Fruit fly (Drosophila melanogaster) whole organism, embryonic: ENCODE results near the gene Rab30.

Source experiments
- Adf1 ChIP-seq: fragments of 200-800 bp; sonication (Bioruptor generic); IDR thresholded peaks from 2 replicates; pipeline ENCODE4 v1.3.6; 2022; ENCODE audit warnings: missing biosample characterization, missing genetic modification characterization
- Atf3 ChIP-seq: fragments of 200-800 bp; sonication (Bioruptor generic); optimal IDR thresholded peaks from 3 replicates; lab custom pipeline; 2016; ENCODE audit warnings: missing biosample characterization, missing genetic modification characterization
- BtbVII ChIP-seq: fragments of 200-800 bp; sonication (Bioruptor generic); optimal IDR thresholded peaks from 3 replicates; lab custom pipeline; 2017; ENCODE audit warnings: missing biosample characterization, mild to moderate bottlenecking, missing genetic modification characterization
- CG10267 ChIP-seq: fragments of 200-800 bp; sonication (Bioruptor generic); optimal IDR thresholded peaks from 2 replicates; lab custom pipeline; 2018; ENCODE audit warnings: missing biosample characterization, mild to moderate bottlenecking, missing genetic modification characterization, moderate library complexity
- CG10321 ChIP-seq: fragments of 200-800 bp; sonication (Bioruptor generic); IDR thresholded peaks from 2 replicates; pipeline ENCODE4 v1.3.6; 2022; ENCODE audit warnings: missing biosample characterization, missing genetic modification characterization
- CG11456 ChIP-seq: fragments of 200-800 bp; sonication (Bioruptor generic); IDR thresholded peaks from 3 replicates; pipeline ENCODE4 v1.3.6; 2022; ENCODE audit warnings: missing biosample characterization, missing genetic modification characterization
- CG16813 ChIP-seq: fragments of 200-800 bp; sonication (Bioruptor generic); IDR thresholded peaks from 3 replicates; pipeline ENCODE4 v1.3.6; 2022; ENCODE audit warnings: missing biosample characterization, missing genetic modification characterization; ENCODE audit not compliant: partially characterized antibody
- CG16815 ChIP-seq: fragments of 200-800 bp; sonication (Bioruptor generic); optimal IDR thresholded peaks from 3 replicates; lab custom pipeline; 2017; ENCODE audit warnings: missing biosample characterization, mild to moderate bottlenecking, missing genetic modification characterization
- CG17802 ChIP-seq: fragments of 200-800 bp; sonication (Bioruptor generic); optimal IDR thresholded peaks from 2 replicates; lab custom pipeline; 2018; ENCODE audit warnings: missing biosample characterization, mild to moderate bottlenecking, missing genetic modification characterization, moderate library complexity
- CG2199 ChIP-seq: fragments of 200-800 bp; sonication (Bioruptor generic); IDR thresholded peaks from 3 replicates; pipeline ENCODE4 v1.3.6; 2022; ENCODE audit warnings: missing biosample characterization, missing genetic modification characterization
- CG33213 ChIP-seq: fragments of 200-800 bp; sonication (Bioruptor generic); optimal IDR thresholded peaks from 3 replicates; lab custom pipeline; 2016; ENCODE audit warnings: missing biosample characterization, missing genetic modification characterization
- CG4424 ChIP-seq: fragments of 200-800 bp; sonication (Bioruptor generic); optimal IDR thresholded peaks from 3 replicates; lab custom pipeline; 2016; ENCODE audit warnings: missing biosample characterization, missing genetic modification characterization
- CG4820 ChIP-seq: fragments of 200-800 bp; sonication (Bioruptor generic); optimal IDR thresholded peaks from 3 replicates; lab custom pipeline; 2016; ENCODE audit warnings: missing biosample characterization, missing genetic modification characterization
- CrebB ChIP-seq: fragments of 200-800 bp; sonication (Bioruptor generic); optimal IDR thresholded peaks from 3 replicates; lab custom pipeline; 2018; ENCODE audit warnings: missing biosample characterization, mild to moderate bottlenecking, missing genetic modification characterization
- D19A ChIP-seq: fragments of 200-800 bp; optimal IDR thresholded peaks from 3 replicates; lab custom pipeline; 2019; ENCODE audit warnings: missing biosample characterization, mild to moderate bottlenecking, missing genetic modification characterization, moderate library complexity
- Dad ChIP-seq: fragments of 200-800 bp; sonication (Bioruptor generic); optimal IDR thresholded peaks from 3 replicates; lab custom pipeline; 2016; ENCODE audit warnings: missing biosample characterization, missing genetic modification characterization
- Dfd ChIP-seq, 2 experiments: fragments of >200 bp; optimal IDR thresholded peaks; 2 replicates each; lab custom pipeline; 2017; ENCODE audit warnings: missing biosample characterization in 2 of 2, missing genetic modification characterization in 2 of 2
- Dip3 ChIP-seq: fragments of 200-800 bp; sonication (Bioruptor generic); optimal IDR thresholded peaks from 3 replicates; lab custom pipeline; 2016; ENCODE audit warnings: missing biosample characterization, missing genetic modification characterization
- E2f2 ChIP-seq: fragments of 200-800 bp; sonication (Bioruptor generic); IDR thresholded peaks from 2 replicates; pipeline ENCODE4 v1.3.6; 2022; ENCODE audit warnings: missing biosample characterization, missing genetic modification characterization
- Ets65A ChIP-seq: fragments of 200-800 bp; sonication (Bioruptor generic); peaks from one replicate; lab custom pipeline; 2016; ENCODE audit warnings: missing biosample characterization, missing genetic modification characterization
- Hey ChIP-seq: fragments of 200-800 bp; sonication (Bioruptor generic); optimal IDR thresholded peaks from 3 replicates; lab custom pipeline; 2018; ENCODE audit warnings: missing biosample characterization, mild to moderate bottlenecking, missing genetic modification characterization
- Mad ChIP-seq: fragments of 200-800 bp; sonication (Bioruptor generic); optimal IDR thresholded peaks from 2 replicates; lab custom pipeline; 2016; ENCODE audit warnings: missing biosample characterization, missing genetic modification characterization
- NFAT ChIP-seq: fragments of 200-800 bp; sonication (Bioruptor generic); IDR thresholded peaks from 2 replicates; pipeline ENCODE4 v1.3.6; 2022; ENCODE audit warnings: missing biosample characterization, missing genetic modification characterization
- Ravus ChIP-seq: fragments of 200-800 bp; sonication (Bioruptor generic); IDR thresholded peaks from 2 replicates; pipeline ENCODE4 v1.3.6; 2022; ENCODE audit warnings: missing biosample characterization, missing genetic modification characterization
- Xrp1 ChIP-seq: fragments of 200-800 bp; sonication (Bioruptor generic); IDR thresholded peaks from 2 replicates; pipeline ENCODE4 v1.3.6; 2022; ENCODE audit warnings: missing biosample characterization, missing genetic modification characterization
- ab ChIP-seq: fragments of 200-800 bp; sonication (Bioruptor generic); optimal IDR thresholded peaks from 2 replicates; lab custom pipeline; 2016; ENCODE audit warnings: missing biosample characterization, missing genetic modification characterization
- ac ChIP-seq: fragments of 200-800 bp; sonication (Bioruptor generic); optimal IDR thresholded peaks from 3 replicates; lab custom pipeline; 2017; ENCODE audit warnings: missing biosample characterization, mild to moderate bottlenecking, missing genetic modification characterization
- ash1 ChIP-seq: fragments of 200-800 bp; sonication (Bioruptor generic); optimal IDR thresholded peaks from 2 replicates; lab custom pipeline; 2018; ENCODE audit warnings: missing biosample characterization, mild to moderate bottlenecking, missing genetic modification characterization
- btn ChIP-seq: fragments of 200-800 bp; sonication (Bioruptor generic); optimal IDR thresholded peaks from 2 replicates; lab custom pipeline; 2016; ENCODE audit warnings: missing biosample characterization, missing genetic modification characterization
- crc ChIP-seq: fragments of 200-800 bp; sonication (Bioruptor generic); optimal IDR thresholded peaks from 2 replicates; lab custom pipeline; 2016; ENCODE audit warnings: missing biosample characterization, missing genetic modification characterization
- croc ChIP-seq: fragments of 200-800 bp; sonication (Bioruptor generic); conservative IDR thresholded peaks from 3 replicates; pipeline ENCODE4 v1.3.6; 2022; ENCODE audit warnings: missing biosample characterization, missing genetic modification characterization
- disco-r ChIP-seq: fragments of 200-800 bp; sonication (Bioruptor generic); optimal IDR thresholded peaks from 2 replicates; lab custom pipeline; 2016; ENCODE audit warnings: missing biosample characterization, missing genetic modification characterization
- jumu ChIP-seq: fragments of 200-800 bp; sonication (Bioruptor generic); optimal IDR thresholded peaks from 3 replicates; lab custom pipeline; 2016; ENCODE audit warnings: missing biosample characterization, missing genetic modification characterization
- klu ChIP-seq: fragments of 200-800 bp; sonication (Bioruptor generic); IDR thresholded peaks from 2 replicates; pipeline ENCODE4 v1.3.6; 2022; ENCODE audit warnings: missing biosample characterization, missing genetic modification characterization
- prd ChIP-seq, 3 experiments: fragments of >200 bp in 2 of 3; fragments of 200-800 bp in 1 of 3; sonication (Bioruptor generic) in 1 of 3; optimal IDR thresholded peaks in 2 of 3; IDR thresholded peaks in 1 of 3; 2 replicates in 2 of 3; 3 replicates in 1 of 3; pipeline versions ENCODE4 v1.3.6 to Lab custom; 2017 to 2022; ENCODE audit warnings: missing biosample characterization in 1 of 3, missing genetic modification characterization in 1 of 3
- repo ChIP-seq: fragments of 200-800 bp; sonication (Bioruptor generic); optimal IDR thresholded peaks from 2 replicates; lab custom pipeline; 2016; ENCODE audit warnings: missing biosample characterization, missing genetic modification characterization
- row ChIP-seq: fragments of 200-800 bp; sonication (Bioruptor generic); IDR thresholded peaks from 3 replicates; pipeline ENCODE4 v1.3.6; 2022; ENCODE audit warnings: missing biosample characterization, missing genetic modification characterization
- salm ChIP-seq: fragments of 200-800 bp; sonication (Bioruptor generic); optimal IDR thresholded peaks from 2 replicates; lab custom pipeline; 2018; ENCODE audit warnings: missing biosample characterization, mild to moderate bottlenecking, missing genetic modification characterization
- sima ChIP-seq: fragments of 200-800 bp; sonication (Bioruptor generic); optimal IDR thresholded peaks from 2 replicates; lab custom pipeline; 2016; ENCODE audit warnings: missing biosample characterization, missing genetic modification characterization
- so ChIP-seq: fragments of 200-800 bp; sonication (Bioruptor generic); IDR thresholded peaks from 3 replicates; pipeline ENCODE4 v1.3.6; 2022; ENCODE audit warnings: missing biosample characterization, missing genetic modification characterization
- sob ChIP-seq: fragments of 200-800 bp; sonication (Bioruptor generic); IDR thresholded peaks from 2 replicates; pipeline ENCODE4 v1.3.6; 2022; ENCODE audit warnings: missing biosample characterization, missing genetic modification characterization
- stwl ChIP-seq: fragments of 200-800 bp; sonication (Bioruptor generic); optimal IDR thresholded peaks from 3 replicates; lab custom pipeline; 2018; ENCODE audit warnings: missing biosample characterization, mild to moderate bottlenecking, missing genetic modification characterization, moderate library complexity
- tx ChIP-seq: fragments of 200-800 bp; sonication (Bioruptor generic); optimal IDR thresholded peaks from 2 replicates; lab custom pipeline; 2016; ENCODE audit warnings: missing biosample characterization, missing genetic modification characterization
- vvl ChIP-seq: fragments of 200-800 bp; sonication (Bioruptor generic); IDR thresholded peaks from 2 replicates; pipeline ENCODE4 v1.3.6; 2022; ENCODE audit warnings: missing biosample characterization, missing genetic modification characterization

Gene Rab30

DNA sequence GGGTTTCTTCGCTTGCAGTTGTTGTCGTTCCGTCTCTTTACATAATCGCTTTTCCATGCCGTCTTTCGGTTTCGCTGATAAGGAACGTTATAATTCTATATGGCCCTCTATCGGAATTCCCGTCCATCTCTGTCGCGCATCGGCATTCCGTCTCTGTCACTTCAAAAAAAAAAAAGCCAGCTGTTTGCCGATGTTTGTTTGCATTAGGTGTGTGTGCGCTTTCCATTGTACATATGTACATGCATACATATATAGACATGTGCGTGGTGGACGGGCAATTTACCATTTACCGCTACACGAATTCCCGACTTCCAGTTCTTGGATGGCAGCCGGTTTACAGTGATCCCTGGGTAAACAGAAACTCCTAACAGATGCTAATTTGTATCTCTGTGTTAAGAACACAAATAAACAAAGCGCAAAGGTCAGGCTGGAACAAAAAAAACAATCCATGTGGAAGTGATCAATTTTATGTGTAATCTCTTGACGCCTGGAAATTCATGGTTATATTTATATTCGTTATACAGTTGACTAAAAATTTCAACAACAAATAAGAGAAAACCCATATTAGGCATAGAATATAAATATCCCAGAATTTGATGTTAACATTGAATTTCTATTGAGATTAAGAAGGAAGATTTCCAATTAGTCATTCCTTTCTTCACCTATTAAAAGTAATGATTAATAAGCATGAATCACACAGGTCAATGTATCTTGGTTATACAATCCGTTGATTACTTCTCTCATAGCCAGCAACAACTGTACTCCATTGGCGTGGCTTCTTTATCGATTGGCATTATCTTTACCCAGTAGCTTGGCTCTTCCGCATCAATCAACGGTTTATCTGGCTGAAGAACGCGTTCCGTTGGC, 10.9 kb upstream of the Rab30 start (continued):
- TF ChIP-seq Hey (peak; percentile 30), E2f2 (no peak), croc (GFP tag; lab: Robert Waterston, UW) (no peak), Adf1 (no peak), salm (no peak), prd (optimal IDR thresholded peaks at IDR 0.05; lab: Kevin White, UChicago) (no peak), prd (GFP tag; IDR thresholded peaks at IDR 0.05; lab: Robert Waterston, UW) (peak; percentile 49), sima (GFP tag; lab: Kevin White, UChicago) (no peak), D19A (tag; lab: Kevin White, UChicago) (no peak), Dfd (GFP tag; optimal IDR thresholded peaks at IDR 0.05; lab: Kevin White, UChicago) (no peak), Atf3 (GFP tag; lab: Kevin White, UChicago) (no peak), CrebB (tag; lab: Kevin White, UChicago) (peak; percentile 28), Ravus (GFP tag; lab: Robert Waterston, UW) (no peak), Xrp1 (peak; percentile 63), Dad (no peak), vvl (GFP tag; lab: Robert Waterston, UW) (no peak), sob (GFP tag; lab: Robert Waterston, UW) (peak; percentile 32; the same call in 1 of the 2 replicates), klu (GFP tag; lab: Robert Waterston, UW) (no peak), crc (GFP tag; lab: Kevin White, UChicago) (no peak), CG33213 (GFP tag; lab: Kevin White, UChicago) (no peak), CG16815 (GFP tag; lab: Kevin White, UChicago) (no peak), row (GFP tag; lab: Robert Waterston, UW) (peak; percentile 42), jumu (GFP tag; lab: Kevin White, UChicago) (no peak), ash1 (GFP tag; lab: Kevin White, UChicago) (no peak), tx (GFP tag; lab: Kevin White, UChicago) (no peak), ac (GFP tag; lab: Kevin White, UChicago) (peak; percentile 83), CG2199 (GFP tag; lab: Robert Waterston, UW) (no peak), CG4424 (GFP tag; lab: Kevin White, UChicago) (no peak), Mad (GFP tag; lab: Kevin White, UChicago) (no peak), CG11456 (GFP tag; lab: Robert Waterston, UW) (no peak), ab (no peak), CG4820 (no peak), NFAT (GFP tag; lab: Robert Waterston, UW) (0 out of 2 replicates have a peak, but pooled peaks have one; percentile 24), BtbVII (GFP tag; lab: Kevin White, UChicago) (no peak), stwl (tag; lab: Kevin White, UChicago) (no peak), repo (GFP tag; lab: Kevin White, UChicago) (no peak), disco-r (GFP tag; lab: Kevin White, UChicago) (no peak), CG16813 (GFP tag; lab: Robert Waterston, UW) (no peak), CG10267 (tag; lab: Kevin White, UChicago) (no peak), btn (no peak), so (GFP tag; lab: Robert Waterston, UW) (0 out of 3 replicates have a peak, but pooled peaks have one; percentile 41), CG10321 (peak; percentile 65; the same call in 1 of the 2 replicates), CG17802 (tag; lab: Kevin White, UChicago) (no peak), Ets65A (GFP tag; lab: Kevin White, UChicago) (no peak), Dip3 (GFP tag; lab: Kevin White, UChicago) (no peak)
